Worm (Caenorhabditis elegans) whole organism, L2 larva: ENCODE results near the gene dnj-15.
"Not testable (repeated sequence)": the region's sequence is repeated elsewhere in the genome, so short reads cannot be mapped to it uniquely, and the experiment has no call there.

Experiments
- Y55F3AM.14 ChIP-seq: fragments of 200-800 bp; sonication (Bioruptor generic); optimal IDR thresholded peaks from 2 replicates; lab custom pipeline; 2018; ENCODE audit warnings: mild to moderate bottlenecking, missing genetic modification characterization, missing compliant biosample characterization
- ZK546.5 ChIP-seq: sonication (generic microtip); optimal IDR thresholded peaks from 2 replicates; lab custom pipeline; 2017; ENCODE audit warnings: missing biosample characterization, missing genetic modification characterization
- alr-1 ChIP-seq: fragments of 150-350 bp; optimal IDR thresholded peaks from 2 replicates; lab custom pipeline; 2014; ENCODE audit warnings: missing biosample characterization, missing genetic modification characterization
- ceh-16 ChIP-seq: fragments of 150-350 bp; optimal IDR thresholded peaks from 2 replicates; lab custom pipeline; 2014; ENCODE audit warnings: missing biosample characterization, missing genetic modification characterization
- ceh-82 ChIP-seq: fragments of 150-350 bp; optimal IDR thresholded peaks from 2 replicates; lab custom pipeline; 2014; ENCODE audit warnings: missing biosample characterization, missing genetic modification characterization
- dmd-4 ChIP-seq: sonication (generic microtip); optimal IDR thresholded peaks from 2 replicates; lab custom pipeline; 2017; ENCODE audit warnings: missing biosample characterization, missing genetic modification characterization
- fos-1 ChIP-seq: fragments of 150-350 bp; optimal IDR thresholded peaks from 2 replicates; lab custom pipeline; 2014; ENCODE audit warnings: missing biosample characterization, missing genetic modification characterization
- gmeb-1 ChIP-seq: fragments of 150-350 bp; optimal IDR thresholded peaks from 2 replicates; lab custom pipeline; 2014; ENCODE audit warnings: missing biosample characterization, missing genetic modification characterization
- lin-13 ChIP-seq: fragments of 150-350 bp; optimal IDR thresholded peaks from 2 replicates; lab custom pipeline; 2014; ENCODE audit warnings: missing biosample characterization, missing genetic modification reagents, missing genetic modification characterization
- lin-39 ChIP-seq: fragments of 150-350 bp; optimal IDR thresholded peaks from 2 replicates; lab custom pipeline; 2014; ENCODE audit warnings: missing biosample characterization, missing genetic modification reagents, missing genetic modification characterization
- lsy-2 ChIP-seq, 2 experiments: fragments of 150-350 bp in 1 of 2; sonication (generic microtip) in 1 of 2; optimal IDR thresholded peaks; 2 replicates each; lab custom pipeline; 2014 to 2017; ENCODE audit warnings: missing biosample characterization in 2 of 2, missing genetic modification characterization in 2 of 2
- mdl-1 ChIP-seq, 2 experiments: fragments of 150-350 bp in 1 of 2; sonication (generic microtip) in 1 of 2; optimal IDR thresholded peaks; 2 replicates each; lab custom pipeline; 2017; ENCODE audit warnings: missing biosample characterization in 2 of 2, missing genetic modification characterization in 2 of 2
- nhr-10 ChIP-seq: sonication (generic microtip); optimal IDR thresholded peaks from 2 replicates; lab custom pipeline; 2017; ENCODE audit warnings: missing biosample characterization, missing genetic modification characterization
- nhr-21 ChIP-seq: fragments of 150-350 bp; optimal IDR thresholded peaks from 2 replicates; lab custom pipeline; 2014; ENCODE audit warnings: missing biosample characterization, missing genetic modification characterization
- nhr-23 ChIP-seq: fragments of 150-350 bp; optimal IDR thresholded peaks from 2 replicates; lab custom pipeline; 2014; ENCODE audit warnings: missing biosample characterization, missing genetic modification reagents, missing genetic modification characterization
- nhr-6 ChIP-seq: fragments of 150-350 bp; optimal IDR thresholded peaks from 2 replicates; lab custom pipeline; 2014; ENCODE audit warnings: missing biosample characterization, missing genetic modification characterization
- peb-1 ChIP-seq: fragments of 150-350 bp; optimal IDR thresholded peaks from 2 replicates; lab custom pipeline; 2014; ENCODE audit warnings: missing biosample characterization, missing genetic modification characterization
- sem-4 ChIP-seq: fragments of 150-350 bp; optimal IDR thresholded peaks from 2 replicates; lab custom pipeline; 2014; ENCODE audit warnings: missing biosample characterization, missing genetic modification reagents, missing genetic modification characterization
- skn-1 ChIP-seq: sonication (generic microtip); optimal IDR thresholded peaks from 2 replicates; lab custom pipeline; 2017; ENCODE audit warnings: missing biosample characterization, missing genetic modification characterization
- sma-3 ChIP-seq: sonication (generic microtip); optimal IDR thresholded peaks from 2 replicates; lab custom pipeline; 2016; ENCODE audit warnings: missing genetic modification reagents, missing genetic modification characterization, missing compliant biosample characterization
- sma-9 ChIP-seq, 2 experiments: fragments of 150-350 bp in 1 of 2; sonication (generic microtip) in 1 of 2; optimal IDR thresholded peaks; 2 replicates each; lab custom pipeline; 2014 to 2016; ENCODE audit warnings: missing genetic modification characterization in 2 of 2, mild to moderate bottlenecking in 1 of 2, missing biosample characterization in 1 of 2, missing compliant biosample characterization in 1 of 2, missing genetic modification reagents in 1 of 2, moderate library complexity in 1 of 2
- snpc-4 ChIP-seq: fragments of 150-350 bp; optimal IDR thresholded peaks from 2 replicates; lab custom pipeline; 2014; ENCODE audit warnings: missing biosample characterization, missing genetic modification characterization
- unc-39 ChIP-seq: fragments of 150-350 bp; optimal IDR thresholded peaks from 2 replicates; lab custom pipeline; 2014; ENCODE audit warnings: missing biosample characterization, missing genetic modification characterization
- zag-1 ChIP-seq: fragments of 150-350 bp; optimal IDR thresholded peaks from 2 replicates; lab custom pipeline; 2014; ENCODE audit warnings: missing biosample characterization, missing genetic modification characterization
- ztf-1 ChIP-seq: fragments of 200-800 bp; sonication (Bioruptor generic); conservative IDR thresholded peaks from 2 replicates; pipeline ENCODE4 v1.3.6; 2022; ENCODE audit warnings: missing genetic modification characterization, missing compliant biosample characterization

The dnj-15 gene

ce11 chrIV:4141311-4141710, 34.9 kb upstream of the dnj-15 start, which contains the start of gene F49F1.11:
F49F1.11 (minus strand) TSS chrIV:4141411.
- TF ChIP-seq dmd-4 (tag; lab: Kevin White, UChicago) (no peak), ZK546.5 (tag; lab: Kevin White, UChicago) (no peak)

ce11 chrIV:4142986-4143385, 33.2 kb upstream of the dnj-15 start, which contains the start of gene F49F1.12:
F49F1.12 (minus strand) TSS chrIV:4143086.
- TF ChIP-seq unc-39; sma-9 (GFP tag; optimal IDR thresholded peaks at IDR 0.05; lab: Kevin White, UChicago); sma-9 (tag; optimal IDR thresholded peaks at IDR 0.05; lab: Kevin White, UChicago); skn-1 (tag; lab: Kevin White, UChicago): not testable (repeated sequence)

- TF ChIP-seq nhr-10 (tag; lab: Kevin White, UChicago) (no peak), Y55F3AM.14 (GFP tag; lab: Kevin White, UChicago) (no peak)
Observed at ce11 chrIV:4144784-4145183, 31.4 kb upstream of the dnj-15 start, which contains the start of gene R07C12.3. R07C12.3 (plus strand) TSS chrIV:4145084.

ce11 chrIV:4147891-4148290, 28.3 kb upstream of the dnj-15 start:
- peak; percentile 91 for TF ChIP-seq fos-1 (tag; lab: Kevin White, UChicago)
- TF ChIP-seq lin-13 (GFP tag; lab: Kevin White, UChicago), result no peak

- no peak for TF ChIP-seq gmeb-1 (tag; lab: Kevin White, UChicago)
- no peak for TF ChIP-seq lsy-2 (tag; optimal IDR thresholded peaks at IDR 0.05; lab: Kevin White, UChicago)
- peak; percentile 9 for TF ChIP-seq fos-1 (tag; lab: Kevin White, UChicago)
- no peak for TF ChIP-seq nhr-21 (tag; lab: Kevin White, UChicago)
- TF ChIP-seq alr-1, result no peak
Observed at ce11 chrIV:4150138-4150537, 26.1 kb upstream of the dnj-15 start.

ce11 chrIV:4152143-4152542, 24.0 kb upstream of the dnj-15 start, which contains the start of the genes K08D10.10 and R07C12.1:
K08D10.10 (plus strand) TSS chrIV:4152235.
R07C12.1 (plus strand) TSS chrIV:4152456.
- TF ChIP-seq fos-1 (tag; lab: Kevin White, UChicago) (peak; percentile 69), nhr-6 (tag; lab: Kevin White, UChicago) (no peak)
- TF ChIP-seq, all 48 proteins: peak for 1

ce11 chrIV:4154641-4155040, 21.5 kb upstream of the dnj-15 start, which contains the start of gene K08D10.14:
K08D10.14 (plus strand) TSS chrIV:4154941.
- TF ChIP-seq nhr-6 (tag; lab: Kevin White, UChicago) (no peak), fos-1 (tag; lab: Kevin White, UChicago) (peak; percentile 0)

- TF ChIP-seq peb-1, result no peak
- no peak for TF ChIP-seq nhr-23 (tag; lab: Kevin White, UChicago)
- no peak for TF ChIP-seq sma-3 (GFP tag; lab: Kevin White, UChicago)
- no peak for TF ChIP-seq ceh-82 (tag; lab: Kevin White, UChicago)
- no peak for TF ChIP-seq skn-1 (tag; lab: Kevin White, UChicago)
- no peak for TF ChIP-seq zag-1
- no peak for TF ChIP-seq lin-39 (tag; lab: Kevin White, UChicago)
- TF ChIP-seq unc-39, result no peak
- no peak for TF ChIP-seq sma-9 (GFP tag; optimal IDR thresholded peaks at IDR 0.05; lab: Kevin White, UChicago)
- TF ChIP-seq sma-9 (tag; optimal IDR thresholded peaks at IDR 0.05; lab: Kevin White, UChicago), result no peak
- TF ChIP-seq snpc-4 (tag; lab: Kevin White, UChicago), result no peak
Observed at ce11 chrIV:4162121-4162520, 14.1 kb upstream of the dnj-15 start, which contains the start of gene scrm-5. scrm-5 (plus strand) TSS chrIV:4162421.

- TF ChIP-seq sem-4 (tag; lab: Kevin White, UChicago), result no peak
- TF ChIP-seq mdl-1 (tag; optimal IDR thresholded peaks at IDR 0.05; lab: Kevin White, UChicago), result no peak
- no peak for TF ChIP-seq ceh-16 (tag; lab: Kevin White, UChicago)
- no peak for TF ChIP-seq zag-1
- TF ChIP-seq nhr-6 (tag; lab: Kevin White, UChicago), result no peak
- no peak for TF ChIP-seq fos-1 (tag; lab: Kevin White, UChicago)
- TF ChIP-seq lsy-2 (tag; optimal IDR thresholded peaks at IDR 0.05; lab: Kevin White, UChicago), result no peak
- no peak for TF ChIP-seq snpc-4 (tag; lab: Kevin White, UChicago)
- TF ChIP-seq ztf-1 (GFP tag; lab: Robert Waterston, UW), result no peak
- no peak for TF ChIP-seq sma-9 (GFP tag; optimal IDR thresholded peaks at IDR 0.05; lab: Kevin White, UChicago)
- TF ChIP-seq sma-9 (tag; optimal IDR thresholded peaks at IDR 0.05; lab: Kevin White, UChicago), result no peak
- no peak for TF ChIP-seq skn-1 (tag; lab: Kevin White, UChicago)
- no peak for TF ChIP-seq Y55F3AM.14 (GFP tag; lab: Kevin White, UChicago)
Observed at ce11 chrIV:4164392-4164791, 11.8 kb upstream of the dnj-15 start, which contains the start of gene scrm-8. scrm-8 (plus strand) TSS chrIV:4164692.
